Fruit fly (Drosophila melanogaster) whole organism, embryonic: ENCODE measurements around the gene CG3632.

Experiments
- CG10462 ChIP-seq: fragments of 200-800 bp; sonication (Bioruptor generic); optimal IDR thresholded peaks from 2 replicates; lab custom pipeline; 2016; ENCODE audit warnings: missing biosample characterization, missing genetic modification characterization
- CG11398 ChIP-seq: fragments of 200-800 bp; sonication (Bioruptor generic); optimal IDR thresholded peaks from 2 replicates; lab custom pipeline; 2016; ENCODE audit warnings: missing biosample characterization, missing genetic modification characterization
- CG11723 ChIP-seq: fragments of 200-800 bp; sonication (Bioruptor generic); optimal IDR thresholded peaks from 2 replicates; lab custom pipeline; 2017; ENCODE audit warnings: missing biosample characterization, mild to moderate bottlenecking, missing genetic modification characterization
- CG12155 ChIP-seq: fragments of 200-800 bp; sonication (Bioruptor generic); optimal IDR thresholded peaks from 3 replicates; lab custom pipeline; 2016; ENCODE audit warnings: missing biosample characterization, missing genetic modification characterization
- CG12769 ChIP-seq: fragments of 200-800 bp; sonication (Bioruptor generic); optimal IDR thresholded peaks from 2 replicates; lab custom pipeline; 2019; ENCODE audit warnings: missing biosample characterization, mild to moderate bottlenecking, missing genetic modification characterization, moderate library complexity
- CG14860 ChIP-seq: fragments of 200-800 bp; sonication (Bioruptor generic); IDR thresholded peaks from 3 replicates; pipeline ENCODE4 v1.3.6; 2022; ENCODE audit warnings: missing biosample characterization, missing genetic modification characterization; ENCODE audit not compliant: partially characterized antibody
- CG15514 ChIP-seq: fragments of 200-800 bp; sonication (Bioruptor generic); optimal IDR thresholded peaks from 3 replicates; lab custom pipeline; 2017; ENCODE audit warnings: missing biosample characterization, missing genetic modification characterization, mild to moderate bottlenecking, moderate library complexity, missing genetic modification reagents
- CG15601 ChIP-seq: fragments of 200-800 bp; sonication (Bioruptor generic); optimal IDR thresholded peaks from 3 replicates; lab custom pipeline; 2019; ENCODE audit warnings: missing biosample characterization, mild to moderate bottlenecking, missing genetic modification characterization, moderate library complexity
- CG1603 ChIP-seq: fragments of 200-800 bp; sonication (Bioruptor generic); optimal IDR thresholded peaks from 2 replicates; lab custom pipeline; 2019; ENCODE audit warnings: missing biosample characterization, mild to moderate bottlenecking, missing genetic modification characterization, moderate library complexity
- CG1792 ChIP-seq: fragments of 200-800 bp; sonication (Bioruptor generic); optimal IDR thresholded peaks from 2 replicates; lab custom pipeline; 2016; ENCODE audit warnings: missing biosample characterization, missing genetic modification characterization
- CG2202 ChIP-seq: fragments of 200-800 bp; sonication (Bioruptor generic); optimal IDR thresholded peaks from 2 replicates; lab custom pipeline; 2018; ENCODE audit warnings: missing biosample characterization, mild to moderate bottlenecking, missing genetic modification characterization
- CG2678 ChIP-seq: fragments of 200-800 bp; sonication (Bioruptor generic); optimal IDR thresholded peaks from 3 replicates; lab custom pipeline; 2019; ENCODE audit warnings: missing biosample characterization, mild to moderate bottlenecking, missing genetic modification characterization, moderate library complexity
- CG3065 ChIP-seq: fragments of 200-800 bp; sonication (Bioruptor generic); optimal IDR thresholded peaks from 2 replicates; lab custom pipeline; 2016; ENCODE audit warnings: missing biosample characterization, missing genetic modification characterization
- CG4404 ChIP-seq: fragments of 200-800 bp; sonication (Bioruptor generic); IDR thresholded peaks from 2 replicates; pipeline ENCODE4 v1.3.6; 2022; ENCODE audit warnings: missing biosample characterization, missing genetic modification characterization
- CG4707 ChIP-seq: fragments of 200-800 bp; sonication (Bioruptor generic); optimal IDR thresholded peaks from 2 replicates; lab custom pipeline; 2018; ENCODE audit warnings: missing biosample characterization, mild to moderate bottlenecking, missing genetic modification characterization, moderate library complexity
- Dll ChIP-seq: fragments of 200-800 bp; sonication (Bioruptor generic); IDR thresholded peaks from 4 replicates; pipeline ENCODE4 v1.3.6; 2022; ENCODE audit warnings: missing biosample characterization, missing genetic modification characterization; ENCODE audit not compliant: partially characterized antibody
- Ets65A ChIP-seq: fragments of 200-800 bp; sonication (Bioruptor generic); peaks from one replicate; lab custom pipeline; 2016; ENCODE audit warnings: missing biosample characterization, missing genetic modification characterization
- HLH4C ChIP-seq: fragments of 200-800 bp; sonication (Bioruptor generic); IDR thresholded peaks from 3 replicates; pipeline ENCODE4 v1.3.6; 2022; ENCODE audit warnings: missing biosample characterization, missing genetic modification characterization; ENCODE audit not compliant: partially characterized antibody
- HLH54F ChIP-seq: fragments of 200-800 bp; sonication (Bioruptor generic); optimal IDR thresholded peaks from 3 replicates; lab custom pipeline; 2016; ENCODE audit warnings: missing biosample characterization, missing genetic modification characterization
- Hand ChIP-seq: fragments of 200-800 bp; sonication (Bioruptor generic); optimal IDR thresholded peaks from 2 replicates; lab custom pipeline; 2017; ENCODE audit warnings: mild to moderate bottlenecking, missing biosample characterization, missing genetic modification reagents, missing genetic modification characterization
- Jarid2 ChIP-seq: fragments of 200-800 bp; sonication (Bioruptor generic); optimal IDR thresholded peaks from 3 replicates; lab custom pipeline; 2017; ENCODE audit warnings: mild to moderate bottlenecking, missing biosample characterization, missing genetic modification reagents, missing genetic modification characterization
- Mad ChIP-seq: fragments of 200-800 bp; sonication (Bioruptor generic); optimal IDR thresholded peaks from 2 replicates; lab custom pipeline; 2016; ENCODE audit warnings: missing biosample characterization, missing genetic modification characterization
- Neu2 ChIP-seq: fragments of 200-800 bp; sonication (Bioruptor generic); optimal IDR thresholded peaks from 3 replicates; lab custom pipeline; 2016; ENCODE audit warnings: missing biosample characterization, missing genetic modification characterization, borderline replicate concordance
- Opbp ChIP-seq: fragments of 200-800 bp; sonication (Bioruptor generic); IDR thresholded peaks from 3 replicates; pipeline ENCODE4 v1.3.6; 2022; ENCODE audit warnings: missing biosample characterization, missing genetic modification characterization; ENCODE audit not compliant: partially characterized antibody
- Scr ChIP-seq: fragments of 200-800 bp; sonication (Bioruptor generic); IDR thresholded peaks from 2 replicates; pipeline ENCODE4 v1.3.6; 2022; ENCODE audit warnings: missing biosample characterization, missing genetic modification characterization; ENCODE audit not compliant: partially characterized antibody
- Side ChIP-seq: fragments of 200-800 bp; sonication (Bioruptor generic); optimal IDR thresholded peaks from 2 replicates; lab custom pipeline; 2016; ENCODE audit warnings: missing biosample characterization, missing genetic modification characterization
- Vsx1 ChIP-seq: fragments of 200-800 bp; sonication (Bioruptor generic); optimal IDR thresholded peaks from 2 replicates; lab custom pipeline; 2017; ENCODE audit warnings: missing biosample characterization, mild to moderate bottlenecking, missing genetic modification characterization, missing genetic modification reagents
- ap ChIP-seq: fragments of 200-800 bp; sonication (Bioruptor generic); IDR thresholded peaks from 2 replicates; pipeline ENCODE4 v1.3.6; 2022; ENCODE audit warnings: missing biosample characterization, missing genetic modification characterization
- bowl ChIP-seq: fragments of 200-800 bp; sonication (Bioruptor generic); IDR thresholded peaks from 2 replicates; pipeline ENCODE4 v1.3.6; 2022; ENCODE audit warnings: missing biosample characterization, missing genetic modification characterization
- corto ChIP-seq: fragments of 200-800 bp; sonication (Bioruptor generic); optimal IDR thresholded peaks from 2 replicates; lab custom pipeline; 2016; ENCODE audit warnings: missing biosample characterization, mild to moderate bottlenecking, missing genetic modification characterization, moderate library complexity
- cwo ChIP-seq: fragments of 200-800 bp; sonication (Bioruptor generic); optimal IDR thresholded peaks from 3 replicates; lab custom pipeline; 2017; ENCODE audit warnings: missing biosample characterization, missing genetic modification characterization, mild to moderate bottlenecking, moderate library complexity, missing genetic modification reagents
- eve ChIP-seq, 2 experiments: fragments of >200 bp; optimal IDR thresholded peaks; 2 replicates each; lab custom pipeline; 2017; ENCODE audit warnings: missing biosample characterization in 2 of 2, missing genetic modification characterization in 2 of 2
- ewg ChIP-seq: fragments of 200-800 bp; sonication (Bioruptor generic); optimal IDR thresholded peaks from 3 replicates; lab custom pipeline; 2017; ENCODE audit warnings: mild to moderate bottlenecking, missing biosample characterization, missing genetic modification reagents, missing genetic modification characterization
- kah ChIP-seq: fragments of 200-800 bp; sonication (Bioruptor generic); optimal IDR thresholded peaks from 2 replicates; lab custom pipeline; 2018; ENCODE audit warnings: missing biosample characterization, mild to moderate bottlenecking, missing genetic modification characterization
- ken ChIP-seq: fragments of 200-800 bp; sonication (Bioruptor generic); IDR thresholded peaks from 3 replicates; pipeline ENCODE4 v1.3.6; 2022; ENCODE audit warnings: missing biosample characterization, missing genetic modification characterization
- maf-S ChIP-seq: fragments of 200-800 bp; sonication (Bioruptor generic); optimal IDR thresholded peaks from 2 replicates; lab custom pipeline; 2016; ENCODE audit warnings: missing biosample characterization, missing genetic modification characterization
- nerfin-1 ChIP-seq: fragments of 200-800 bp; sonication (Bioruptor generic); optimal IDR thresholded peaks from 3 replicates; lab custom pipeline; 2019; ENCODE audit warnings: missing biosample characterization, mild to moderate bottlenecking, missing genetic modification characterization, moderate library complexity
- nom ChIP-seq: fragments of 200-800 bp; sonication (Bioruptor generic); optimal IDR thresholded peaks from 2 replicates; lab custom pipeline; 2017; ENCODE audit warnings: missing biosample characterization, missing genetic modification characterization, mild to moderate bottlenecking, moderate library complexity, missing genetic modification reagents
- onecut ChIP-seq: fragments of 200-800 bp; sonication (Bioruptor generic); IDR thresholded peaks from 2 replicates; pipeline ENCODE4 v1.3.6; 2022; ENCODE audit warnings: missing biosample characterization, missing genetic modification characterization
- pzg ChIP-seq: fragments of 200-800 bp; sonication (Bioruptor generic); optimal IDR thresholded peaks from 3 replicates; lab custom pipeline; 2018; ENCODE audit warnings: missing biosample characterization, mild to moderate bottlenecking, missing genetic modification characterization, moderate library complexity
- ranshi ChIP-seq: fragments of 200-800 bp; sonication (Bioruptor generic); IDR thresholded peaks from 2 replicates; pipeline ENCODE4 v1.3.6; 2022; ENCODE audit warnings: missing biosample characterization, missing genetic modification characterization
- row ChIP-seq: fragments of 200-800 bp; sonication (Bioruptor generic); IDR thresholded peaks from 3 replicates; pipeline ENCODE4 v1.3.6; 2022; ENCODE audit warnings: missing biosample characterization, missing genetic modification characterization
- sd ChIP-seq: fragments of 200-800 bp; sonication (Bioruptor generic); optimal IDR thresholded peaks from 3 replicates; lab custom pipeline; 2018; ENCODE audit warnings: missing biosample characterization, mild to moderate bottlenecking, missing genetic modification characterization, moderate library complexity
- sna ChIP-seq: fragments of 200-800 bp; sonication (Bioruptor generic); IDR thresholded peaks from 2 replicates; pipeline ENCODE4 v1.3.6; 2022; ENCODE audit warnings: missing biosample characterization, missing genetic modification characterization; ENCODE audit not compliant: partially characterized antibody
- stwl ChIP-seq: fragments of 200-800 bp; sonication (Bioruptor generic); optimal IDR thresholded peaks from 3 replicates; lab custom pipeline; 2018; ENCODE audit warnings: missing biosample characterization, mild to moderate bottlenecking, missing genetic modification characterization, moderate library complexity
- tgo ChIP-seq: fragments of 200-800 bp; sonication (Bioruptor generic); IDR thresholded peaks from 3 replicates; pipeline ENCODE4 v1.3.6; 2022; ENCODE audit warnings: missing biosample characterization, missing genetic modification characterization
- ttk ChIP-seq: fragments of 200-800 bp; sonication (Bioruptor generic); IDR thresholded peaks from 2 replicates; pipeline ENCODE4 v2.1.2; 2022; ENCODE audit warnings: missing biosample characterization, missing genetic modification characterization
- zen ChIP-seq: fragments of 200-800 bp; sonication (Bioruptor generic); optimal IDR thresholded peaks from 3 replicates; lab custom pipeline; 2018; ENCODE audit warnings: missing biosample characterization, mild to moderate bottlenecking, missing genetic modification characterization, moderate library complexity
- zf30C ChIP-seq: fragments of 200-800 bp; sonication (Bioruptor generic); optimal IDR thresholded peaks from 3 replicates; lab custom pipeline; 2018; ENCODE audit warnings: missing biosample characterization, mild to moderate bottlenecking, missing genetic modification characterization

Gene CG3632

dm6 chrX:16325472-16325871 lies 29.0 kb downstream of the CG3632 start, which contains the start of gene CalpC (continued):
- TF ChIP-seq Dll (GFP tag; lab: Robert Waterston, UW) (peak; percentile 34; the same call in 1 of the 4 replicates), Jarid2 (GFP tag; lab: Kevin White, UChicago) (no peak), sna (peak; percentile 43; the same call in 1 of the 2 replicates), CG2202 (tag; lab: Kevin White, UChicago) (no peak), bowl (GFP tag; lab: Robert Waterston, UW) (no peak), CG12155 (GFP tag; lab: Kevin White, UChicago) (no peak), CG1603 (tag; lab: Kevin White, UChicago) (peak; percentile 33), Hand (GFP tag; lab: Kevin White, UChicago) (no peak), pzg (peak; percentile 22), CG12769 (tag; lab: Kevin White, UChicago) (peak; percentile 46), Scr (GFP tag; lab: Robert Waterston, UW) (peak; percentile 40), CG2678 (tag; lab: Kevin White, UChicago) (no peak), Mad (no peak), stwl (tag; lab: Kevin White, UChicago) (peak; percentile 15), Opbp (peak; percentile 56; the same call in 1 of the 3 replicates), nom (peak; percentile 18), Ets65A (GFP tag; lab: Kevin White, UChicago) (no peak)
- TF ChIP-seq, all 482 proteins: peak for 33

- TF ChIP-seq zf30C (GFP tag; lab: Kevin White, UChicago), result no peak
- no peak for TF ChIP-seq CG11723
- TF ChIP-seq CG3065 (GFP tag; lab: Kevin White, UChicago), result no peak
- TF ChIP-seq maf-S (GFP tag; lab: Kevin White, UChicago), result no peak
- TF ChIP-seq CG1792 (GFP tag; lab: Kevin White, UChicago), result no peak
- no peak for TF ChIP-seq zen (tag; lab: Kevin White, UChicago)
- peak; percentile 16 for TF ChIP-seq CG15514 (GFP tag; lab: Kevin White, UChicago)
- TF ChIP-seq onecut, result no peak
- no peak for TF ChIP-seq Side
- TF ChIP-seq kah (GFP tag; lab: Kevin White, UChicago), result no peak
- TF ChIP-seq tgo (GFP tag; lab: Robert Waterston, UW), result no peak
- TF ChIP-seq Vsx1, result no peak
- TF ChIP-seq CG10462 (GFP tag; lab: Kevin White, UChicago), result no peak
- no peak for TF ChIP-seq CG15601 (tag; lab: Kevin White, UChicago)
- TF ChIP-seq ap (GFP tag; lab: Robert Waterston, UW), result no peak
- no peak for TF ChIP-seq ken (GFP tag; lab: Robert Waterston, UW)
- no peak for TF ChIP-seq CG14860 (GFP tag; lab: Robert Waterston, UW)
- peak; percentile 23 for TF ChIP-seq nerfin-1 (tag; lab: Kevin White, UChicago)
- TF ChIP-seq cwo (GFP tag; lab: Kevin White, UChicago), result no peak
- peak; percentile 33; the same call in 1 of the 3 replicates for TF ChIP-seq row
- no peak for TF ChIP-seq corto (GFP tag; lab: Kevin White, UChicago)
- no peak for TF ChIP-seq HLH54F (GFP tag; lab: Kevin White, UChicago)
- no peak for TF ChIP-seq CG4404 (GFP tag; lab: Robert Waterston, UW)
- no peak for TF ChIP-seq ranshi (GFP tag; lab: Robert Waterston, UW)
- TF ChIP-seq CG2678 (tag; lab: Kevin White, UChicago), result no peak
- TF ChIP-seq CG11398 (GFP tag; lab: Kevin White, UChicago), result no peak
- TF ChIP-seq Neu2, result no peak
- no peak for TF ChIP-seq sna
- TF ChIP-seq CG4707 (GFP tag; lab: Kevin White, UChicago), result no peak
- TF ChIP-seq sd (tag; lab: Kevin White, UChicago), result no peak
- peak; percentile 82 for TF ChIP-seq ewg (GFP tag; lab: Kevin White, UChicago)
- TF ChIP-seq eve (GFP tag; optimal IDR thresholded peaks at IDR 0.05; lab: Kevin White, UChicago), result no peak
- no peak for TF ChIP-seq HLH4C (GFP tag; lab: Robert Waterston, UW)
- TF ChIP-seq pzg, result peak; percentile 3
- TF ChIP-seq ttk (GFP tag; lab: Robert Waterston, UW), result no peak
These were observed 34.2 kb downstream of the CG3632 start, which contains the start of gene CG9919 for dm6 chrX:16330659-16331058. CG9919 (minus strand) TSS chrX:16330759.
